Worm (Caenorhabditis elegans) whole organism, L3 larva: ENCODE data around the gene F49C12.2.

Experiments used
- R02D3.7 ChIP-seq: fragments of 150-350 bp; optimal IDR thresholded peaks from 2 replicates; lab custom pipeline; 2014; ENCODE audit warnings: missing biosample characterization, missing genetic modification characterization
- aly-2 ChIP-seq: fragments of 150-350 bp; optimal IDR thresholded peaks from 2 replicates; lab custom pipeline; 2014; ENCODE audit warnings: missing biosample characterization, missing genetic modification characterization
- ama-1 ChIP-seq: fragments of 150-350 bp; optimal IDR thresholded peaks from 2 replicates; lab custom pipeline; 2018
- ceh-28 ChIP-seq: fragments of 150-350 bp; optimal IDR thresholded peaks from 2 replicates; lab custom pipeline; 2014; ENCODE audit warnings: missing biosample characterization, missing genetic modification reagents, missing genetic modification characterization
- ceh-9 ChIP-seq: sonication (generic microtip); optimal IDR thresholded peaks from 2 replicates; lab custom pipeline; 2018; ENCODE audit warnings: missing biosample characterization, missing genetic modification characterization
- egl-27 ChIP-seq: sonication (generic microtip); optimal IDR thresholded peaks from 4 replicates; lab custom pipeline; 2017; ENCODE audit warnings: missing biosample characterization, missing genetic modification reagents, missing genetic modification characterization
- elt-1 ChIP-seq: fragments of 150-350 bp; optimal IDR thresholded peaks from 2 replicates; lab custom pipeline; 2014; ENCODE audit warnings: missing biosample characterization, missing genetic modification characterization
- elt-2 ChIP-seq: sonication (generic microtip); optimal IDR thresholded peaks from 2 replicates; lab custom pipeline; 2016; ENCODE audit warnings: missing genetic modification reagents, mild to moderate bottlenecking, missing genetic modification characterization, missing compliant biosample characterization
- elt-3 ChIP-seq, 3 experiments: fragments of 150-350 bp in 1 of 3; sonication (generic microtip) in 2 of 3; optimal IDR thresholded peaks; 2 replicates in 2 of 3; 4 replicates in 1 of 3; lab custom pipeline; 2014 to 2017; ENCODE audit warnings: missing biosample characterization in 3 of 3, missing genetic modification characterization in 3 of 3
- eor-1 ChIP-seq, 2 experiments: fragments of 150-350 bp; optimal IDR thresholded peaks; 2 replicates each; lab custom pipeline; 2014 to 2018; ENCODE audit warnings: missing biosample characterization in 2 of 2, missing genetic modification characterization in 2 of 2
- fkh-2 ChIP-seq: fragments of 150-350 bp; optimal IDR thresholded peaks from 2 replicates; lab custom pipeline; 2014; ENCODE audit warnings: missing biosample characterization, missing genetic modification reagents, missing genetic modification characterization
- fos-1 ChIP-seq: fragments of 150-350 bp; optimal IDR thresholded peaks from 2 replicates; lab custom pipeline; 2014; ENCODE audit warnings: missing biosample characterization, missing genetic modification characterization
- hmg-11 ChIP-seq: sonication (generic microtip); optimal IDR thresholded peaks from 2 replicates; lab custom pipeline; 2016; ENCODE audit warnings: missing genetic modification characterization, missing compliant biosample characterization
- jun-1 ChIP-seq: fragments of 150-350 bp; optimal IDR thresholded peaks from 2 replicates; lab custom pipeline; 2014; ENCODE audit warnings: missing biosample characterization, missing genetic modification reagents, missing genetic modification characterization
- lin-15B ChIP-seq: fragments of 150-350 bp; optimal IDR thresholded peaks from 2 replicates; lab custom pipeline; 2014; ENCODE audit warnings: missing biosample characterization, missing genetic modification characterization
- lin-39 ChIP-seq: fragments of 150-350 bp; optimal IDR thresholded peaks from 2 replicates; lab custom pipeline; 2018; ENCODE audit warnings: missing biosample characterization, missing genetic modification reagents, missing genetic modification characterization
- mdl-1 ChIP-seq: fragments of 150-350 bp; optimal IDR thresholded peaks from 2 replicates; lab custom pipeline; 2014; ENCODE audit warnings: missing biosample characterization, missing genetic modification characterization
- nfya-1 ChIP-seq: sonication (generic microtip); optimal IDR thresholded peaks from 2 replicates; lab custom pipeline; 2017; ENCODE audit warnings: missing genetic modification characterization, mild to moderate bottlenecking, missing compliant biosample characterization, antibody characterized with exemption, moderate library complexity; ENCODE audit not compliant: insufficient read depth
- nhr-11 ChIP-seq: fragments of 150-350 bp; optimal IDR thresholded peaks from 2 replicates; lab custom pipeline; 2014; ENCODE audit warnings: missing biosample characterization, missing genetic modification characterization
- nhr-12 ChIP-seq: fragments of 150-350 bp; optimal IDR thresholded peaks from 2 replicates; lab custom pipeline; 2014; ENCODE audit warnings: missing biosample characterization, missing genetic modification characterization
- nhr-23 ChIP-seq: fragments of 150-350 bp; optimal IDR thresholded peaks from 2 replicates; lab custom pipeline; 2014; ENCODE audit warnings: missing biosample characterization, missing genetic modification reagents, missing genetic modification characterization
- nhr-237 ChIP-seq: fragments of 150-350 bp; optimal IDR thresholded peaks from 2 replicates; lab custom pipeline; 2014; ENCODE audit warnings: missing biosample characterization, missing genetic modification characterization
- nhr-25 ChIP-seq: sonication (generic microtip); optimal IDR thresholded peaks from 2 replicates; lab custom pipeline; 2017; ENCODE audit warnings: missing biosample characterization, missing genetic modification characterization
- nhr-28 ChIP-seq: fragments of 150-350 bp; optimal IDR thresholded peaks from 2 replicates; lab custom pipeline; 2014; ENCODE audit warnings: missing biosample characterization, missing genetic modification characterization
- nhr-43 ChIP-seq: sonication (generic microtip); optimal IDR thresholded peaks from 2 replicates; lab custom pipeline; 2016; ENCODE audit warnings: mild to moderate bottlenecking, missing genetic modification characterization, missing compliant biosample characterization; ENCODE audit not compliant: poor library complexity, severe bottlenecking
- nhr-67 ChIP-seq: fragments of 150-350 bp; optimal IDR thresholded peaks from 2 replicates; lab custom pipeline; 2014; ENCODE audit warnings: missing biosample characterization, missing genetic modification characterization
- nhr-76 ChIP-seq: fragments of 150-350 bp; sonication (generic microtip); optimal IDR thresholded peaks from 5 replicates; lab custom pipeline; 2014; ENCODE audit warnings: missing biosample characterization, missing genetic modification characterization
- pha-4 ChIP-seq: fragments of 150-350 bp; optimal IDR thresholded peaks from 2 replicates; lab custom pipeline; 2014; ENCODE audit warnings: missing biosample characterization, missing genetic modification reagents, missing genetic modification characterization
- pqm-1 ChIP-seq: fragments of 150-350 bp; optimal IDR thresholded peaks from 2 replicates; lab custom pipeline; 2017; ENCODE audit warnings: missing biosample characterization, missing genetic modification characterization, inconsistent platforms
- skn-1 ChIP-seq: fragments of 150-350 bp; optimal IDR thresholded peaks from 2 replicates; lab custom pipeline; 2014; ENCODE audit warnings: missing biosample characterization, missing genetic modification characterization
- snpc-4 ChIP-seq: fragments of 150-350 bp; optimal IDR thresholded peaks from 2 replicates; lab custom pipeline; 2014; ENCODE audit warnings: missing biosample characterization, missing genetic modification characterization
- tbx-2 ChIP-seq: sonication (generic microtip); optimal IDR thresholded peaks from 2 replicates; lab custom pipeline; 2016; ENCODE audit warnings: mild to moderate bottlenecking, missing genetic modification characterization, missing compliant biosample characterization
- unc-39 ChIP-seq: sonication (generic microtip); optimal IDR thresholded peaks from 4 replicates; lab custom pipeline; 2017; ENCODE audit warnings: missing biosample characterization, missing genetic modification characterization
- unc-62 ChIP-seq: fragments of 150-350 bp; sonication (generic microtip); optimal IDR thresholded peaks from 4 replicates; lab custom pipeline; 2014; ENCODE audit warnings: missing biosample characterization, missing genetic modification reagents, missing genetic modification characterization
- zag-1 ChIP-seq: fragments of 150-350 bp; optimal IDR thresholded peaks from 2 replicates; lab custom pipeline; 2014; ENCODE audit warnings: missing biosample characterization, missing genetic modification characterization

The F49C12.2 gene

ce11 chrIV:9333007-9333406, 34.0 kb upstream of the F49C12.2 start:
- peak; percentile 57 for TF ChIP-seq pqm-1
- no peak for TF ChIP-seq fos-1
- no peak for TF ChIP-seq unc-62 (GFP tag; lab: Kevin White, UChicago)
- no peak for TF ChIP-seq jun-1 (tag; lab: Kevin White, UChicago)
- TF ChIP-seq elt-2: peak; percentile 93
- TF ChIP-seq nhr-11 (tag; lab: Kevin White, UChicago): no peak

ce11 chrIV:9330755-9331154, 31.7 kb upstream of the F49C12.2 start, which contains the start of gene nspg-7.1:
nspg-7.1 (minus strand) TSS chrIV:9330855.
- no peak for TF ChIP-seq unc-39 (tag; lab: Kevin White, UChicago)
- no peak for TF ChIP-seq nhr-237 (tag; lab: Kevin White, UChicago)
- no peak for TF ChIP-seq nhr-11 (tag; lab: Kevin White, UChicago)
- TF ChIP-seq lin-39: no peak

- TF ChIP-seq nhr-43 (no peak), R02D3.7 (tag; lab: Kevin White, UChicago) (no peak), nhr-11 (tag; lab: Kevin White, UChicago) (no peak), eor-1 (tag; optimal IDR thresholded peaks at IDR 0.05; lab: Kevin White, UChicago) (no peak), elt-3 (tag; optimal IDR thresholded peaks at IDR 0.05; lab: Kevin White, UChicago) (no peak), nhr-76 (tag; lab: Kevin White, UChicago) (no peak), tbx-2 (tag; lab: Kevin White, UChicago) (no peak), nhr-67 (tag; lab: Kevin White, UChicago) (no peak), fkh-2 (tag; lab: Kevin White, UChicago) (no peak), zag-1 (tag; lab: Kevin White, UChicago) (no peak), nhr-237 (tag; lab: Kevin White, UChicago) (no peak), elt-1 (tag; lab: Kevin White, UChicago) (no peak), ceh-9 (tag; lab: Kevin White, UChicago) (no peak), egl-27 (tag; lab: Kevin White, UChicago) (no peak), nhr-28 (tag; lab: Kevin White, UChicago) (no peak), nhr-12 (tag; lab: Kevin White, UChicago) (no peak), unc-39 (tag; lab: Kevin White, UChicago) (no peak), pqm-1 (no peak), mdl-1 (tag; lab: Kevin White, UChicago) (no peak), nfya-1 (tag; lab: Kevin White, UChicago) (no peak)
- TF ChIP-seq, all 47 proteins: peak for 0
These were observed 28.7 kb upstream of the F49C12.2 start, which contains the start of gene clec-183 for ce11 chrIV:9327706-9328105. clec-183 (plus strand) TSS chrIV:9328006.

- TF ChIP-seq nhr-67 (tag; lab: Kevin White, UChicago) (no peak), fkh-2 (tag; lab: Kevin White, UChicago) (no peak), snpc-4 (tag; lab: Kevin White, UChicago) (no peak), skn-1 (tag; lab: Kevin White, UChicago) (no peak), elt-2 (peak; percentile 10)
These were observed 25.0 kb upstream of the F49C12.2 start, which contains the start of the genes nspg-11 and F49C12.15 for ce11 chrIV:9323989-9324506. nspg-11 (minus strand) TSS chrIV:9324089. F49C12.15 (plus strand) TSS chrIV:9324456.

- TF ChIP-seq nhr-25 (no peak), tbx-2 (tag; lab: Kevin White, UChicago) (peak; percentile 2), nhr-43 (peak; percentile 43), ama-1 (peak; percentile 58), elt-2 (peak; percentile 20)
These were observed 23.4 kb upstream of the F49C12.2 start for ce11 chrIV:9322489-9322888.

ce11 chrIV:9321039-9321851, 22.2 kb upstream of the F49C12.2 start, which contains the start of the genes F49C12.12 and vha-17:
F49C12.12 (minus strand) TSS chrIV:9321089.
vha-17 (plus strand) TSS chrIV:9321801.
- peak; percentile 5 for TF ChIP-seq skn-1 (tag; lab: Kevin White, UChicago)
- TF ChIP-seq snpc-4 (tag; lab: Kevin White, UChicago): peak; percentile 29
- TF ChIP-seq jun-1 (tag; lab: Kevin White, UChicago): peak; percentile 1
- TF ChIP-seq fkh-2 (tag; lab: Kevin White, UChicago): no peak
- no peak for TF ChIP-seq aly-2 (tag; lab: Kevin White, UChicago)
- peak; percentile 54 for TF ChIP-seq nfya-1 (tag; lab: Kevin White, UChicago)
- TF ChIP-seq lin-39: no peak
- peak; percentile 9 for TF ChIP-seq nhr-23 (tag; lab: Kevin White, UChicago)
- TF ChIP-seq elt-2: peak; percentile 43
- TF ChIP-seq zag-1 (tag; lab: Kevin White, UChicago): no peak
- TF ChIP-seq nhr-12 (tag; lab: Kevin White, UChicago): no peak
- TF ChIP-seq pha-4 (tag; lab: Kevin White, UChicago): peak; percentile 22
- TF ChIP-seq lin-15B (tag; lab: Kevin White, UChicago): peak; percentile 9
- peak; percentile 38 for TF ChIP-seq ceh-28 (tag; lab: Kevin White, UChicago)
- TF ChIP-seq unc-62 (GFP tag; lab: Kevin White, UChicago): no peak
- TF ChIP-seq hmg-11: peak; percentile 0
